Worm (Caenorhabditis elegans) whole organism, early embryonic: ENCODE results near the gene C12D5.5.

ENCODE experiments used
- B0310.2 ChIP-seq: sonication (generic microtip); optimal IDR thresholded peaks from 2 replicates; lab custom pipeline; 2016; ENCODE audit warnings: mild to moderate bottlenecking, missing genetic modification characterization, missing compliant biosample characterization
- F13C5.2 ChIP-seq: sonication (generic microtip); optimal IDR thresholded peaks from 2 replicates; lab custom pipeline; 2017; ENCODE audit warnings: mild to moderate bottlenecking, missing genetic modification characterization, inconsistent platforms, missing compliant biosample characterization
- aly-1 ChIP-seq: sonication (generic microtip); optimal IDR thresholded peaks from 2 replicates; lab custom pipeline; 2016; ENCODE audit warnings: missing genetic modification characterization, missing compliant biosample characterization
- ama-1 ChIP-seq: fragments of 150-350 bp; optimal IDR thresholded peaks from 2 replicates; lab custom pipeline; 2014
- ceh-13 ChIP-seq: fragments of 200-800 bp; sonication (Bioruptor generic); optimal IDR thresholded peaks from 2 replicates; lab custom pipeline; 2018; ENCODE audit warnings: mild to moderate bottlenecking, missing genetic modification characterization, missing compliant biosample characterization
- ceh-36 ChIP-seq: sonication (generic microtip); optimal IDR thresholded peaks from 2 replicates; lab custom pipeline; 2016; ENCODE audit warnings: missing genetic modification characterization, inconsistent platforms, missing compliant biosample characterization
- ets-7 ChIP-seq: sonication (generic microtip); optimal IDR thresholded peaks from 2 replicates; lab custom pipeline; 2016; ENCODE audit warnings: missing genotype, missing genetic modification characterization, missing compliant biosample characterization
- flt-1 ChIP-seq: fragments of 200-800 bp; sonication (Bioruptor generic); IDR thresholded peaks from 2 replicates; pipeline ENCODE4 v1.3.6; 2022; ENCODE audit warnings: missing genetic modification characterization, missing compliant biosample characterization
- hmbx-1 ChIP-seq: sonication (generic microtip); optimal IDR thresholded peaks from 2 replicates; lab custom pipeline; 2016; ENCODE audit warnings: mild to moderate bottlenecking, missing genetic modification characterization, missing compliant biosample characterization
- hmg-4 ChIP-seq: fragments of 200-800 bp; sonication (Bioruptor generic); optimal IDR thresholded peaks from 2 replicates; lab custom pipeline; 2018; ENCODE audit warnings: mild to moderate bottlenecking, missing genetic modification characterization, missing compliant biosample characterization
- hnd-1 ChIP-seq: sonication (generic microtip); optimal IDR thresholded peaks from 2 replicates; lab custom pipeline; 2016; ENCODE audit warnings: missing genetic modification characterization, missing compliant biosample characterization
- pes-1 ChIP-seq: fragments of 200-800 bp; sonication (Bioruptor generic); IDR thresholded peaks from 2 replicates; pipeline ENCODE4 v1.3.6; 2022; ENCODE audit warnings: missing genetic modification reagents, missing genetic modification characterization, missing compliant biosample characterization
- scrt-1 ChIP-seq: fragments of 200-800 bp; sonication (Bioruptor generic); IDR thresholded peaks from 2 replicates; pipeline ENCODE4 v1.3.6; 2022; ENCODE audit warnings: missing genetic modification characterization, missing compliant biosample characterization
- sea-1 ChIP-seq: fragments of 200-800 bp; sonication (Bioruptor generic); conservative IDR thresholded peaks from 2 replicates; pipeline ENCODE4 v1.3.6; 2022; ENCODE audit warnings: missing genetic modification characterization, missing compliant biosample characterization
- tbx-11 ChIP-seq: fragments of 200-800 bp; sonication (Bioruptor generic); IDR thresholded peaks from 2 replicates; pipeline ENCODE4 v1.3.6; 2022; ENCODE audit warnings: missing genetic modification characterization, missing compliant biosample characterization
- tbx-37 ChIP-seq: fragments of 200-800 bp; sonication (Bioruptor generic); conservative IDR thresholded peaks from 2 replicates; pipeline ENCODE4 v1.3.6; 2022; ENCODE audit warnings: missing genetic modification reagents, missing genetic modification characterization, missing compliant biosample characterization
- tra-4 ChIP-seq: sonication (generic microtip); optimal IDR thresholded peaks from 2 replicates; lab custom pipeline; 2017; ENCODE audit warnings: missing genetic modification characterization, missing compliant biosample characterization

Gene C12D5.5

DNA sequence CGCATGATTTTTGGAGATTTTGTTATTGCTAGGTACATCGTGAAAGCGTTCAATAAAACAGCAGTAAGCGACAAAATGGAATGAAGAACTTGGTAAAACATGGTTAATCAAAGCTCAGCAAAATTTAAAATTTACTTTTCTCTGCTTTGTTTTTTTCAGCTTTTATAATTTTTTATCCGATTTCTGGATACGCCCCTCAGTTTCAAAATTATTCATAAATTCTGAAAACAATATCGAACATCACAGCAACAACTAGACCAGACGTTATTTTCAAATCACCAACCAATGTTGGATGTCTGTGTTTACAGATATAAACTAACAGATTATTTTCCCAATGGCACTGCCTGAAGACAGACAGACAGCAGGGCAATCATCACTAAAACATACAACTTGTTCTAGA is 33.4 kb upstream of the C12D5.5 start, which contains the start of gene srd-31:
srd-31 (minus strand) TSS at position 101 of the 400 bp plus-strand sequence.
- TF ChIP-seq ceh-36 (tag; lab: Kevin White, UChicago) = no peak
- TF ChIP-seq hmg-4 (GFP tag; lab: Kevin White, UChicago) = no peak
- no peak for TF ChIP-seq tbx-37 (GFP tag; lab: Robert Waterston, UW)

DNA sequence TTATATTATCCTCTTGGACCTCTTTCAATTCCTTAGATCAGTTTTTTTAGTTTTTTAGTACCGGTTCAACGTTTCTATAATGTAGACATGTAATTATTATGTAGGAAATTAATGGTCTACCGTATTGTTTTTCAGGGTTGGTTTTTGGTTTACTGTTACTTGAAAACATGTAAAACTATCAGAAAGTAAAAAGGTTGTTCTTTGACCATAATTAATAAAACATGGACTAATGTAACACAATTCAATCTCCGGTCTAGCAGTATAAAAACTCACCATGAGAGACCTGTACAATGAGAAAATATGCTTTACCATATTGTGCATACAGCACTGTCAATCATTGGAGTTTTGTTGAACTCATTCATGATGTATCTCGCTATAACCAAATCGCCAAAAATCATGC is 32.6 kb upstream of the C12D5.5 start, which contains the start of gene srd-29:
srd-29 (plus strand) TSS at position 301 of the 400 bp plus-strand sequence.
- no peak for TF ChIP-seq sea-1
- TF ChIP-seq tra-4 (tag; lab: Kevin White, UChicago) = no peak
- TF ChIP-seq ets-7 = no peak

DNA sequence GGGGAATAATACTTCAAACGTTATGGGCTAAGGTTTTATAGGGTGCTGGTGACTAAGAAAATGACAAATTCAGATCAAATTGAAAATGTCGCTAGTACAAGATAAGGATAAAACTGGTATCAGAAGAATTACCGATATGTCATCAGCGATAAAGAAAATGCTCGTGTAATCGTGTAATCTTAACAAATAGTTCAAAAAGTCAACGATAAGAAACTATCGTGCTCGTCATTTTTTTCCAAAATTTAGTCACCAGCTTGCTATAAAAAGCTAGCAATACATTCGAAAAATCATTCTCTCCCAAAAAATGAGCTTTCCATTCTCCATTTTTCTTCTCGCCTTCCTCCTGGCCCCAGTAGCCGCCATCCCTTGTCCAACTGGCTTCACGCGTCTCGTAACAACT is 30.2 kb upstream of the C12D5.5 start, which contains the start of gene clec-45:
clec-45 (plus strand) TSS at position 301 of the 400 bp plus-strand sequence.
- no peak for TF ChIP-seq scrt-1
- no peak for TF ChIP-seq sea-1
- no peak for TF ChIP-seq F13C5.2 (tag; lab: Kevin White, UChicago)
- no peak for TF ChIP-seq flt-1
- TF ChIP-seq tbx-37 (GFP tag; lab: Robert Waterston, UW) = no peak
- TF ChIP-seq hmg-4 (GFP tag; lab: Kevin White, UChicago) = no peak
- no peak for TF ChIP-seq hmbx-1 (tag; lab: Kevin White, UChicago)
- TF ChIP-seq tra-4 (tag; lab: Kevin White, UChicago) = no peak
- no peak for TF ChIP-seq aly-1 (tag; lab: Kevin White, UChicago)
- no peak for TF ChIP-seq ceh-13 (GFP tag; lab: Kevin White, UChicago)
- TF ChIP-seq ama-1 (lab: Kevin White, UChicago) = no peak
- TF ChIP-seq B0310.2 = no peak
- TF ChIP-seq ceh-36 (tag; lab: Kevin White, UChicago) = no peak
- no peak for TF ChIP-seq ets-7
- no peak for TF ChIP-seq pes-1 (GFP tag; lab: Robert Waterston, UW)
- TF ChIP-seq tbx-11 (GFP tag; lab: Robert Waterston, UW) = no peak
- TF ChIP-seq hnd-1 (tag; lab: Kevin White, UChicago) = no peak

DNA sequence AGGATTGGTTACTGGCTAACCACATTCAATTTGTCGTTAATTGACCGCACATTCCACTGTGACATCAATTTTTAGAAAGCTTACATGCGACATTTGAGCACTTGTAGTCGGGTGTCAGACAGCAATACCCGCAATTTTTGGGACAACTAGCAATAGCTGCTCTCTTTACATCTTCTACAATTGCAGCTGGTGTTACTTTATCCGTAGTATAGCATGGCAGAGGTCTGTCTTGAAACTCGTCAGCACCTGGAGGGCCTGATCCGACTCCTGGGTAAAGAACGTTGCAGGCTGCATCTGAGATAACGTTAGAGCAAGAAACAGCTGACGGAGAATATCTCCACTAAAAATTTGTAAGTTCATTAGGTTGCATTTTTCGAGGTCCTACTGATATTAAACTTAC is 28.7 kb upstream of the C12D5.5 start:
- TF ChIP-seq sea-1 (no peak), hmbx-1 (tag; lab: Kevin White, UChicago) (no peak), ama-1 (lab: Kevin White, UChicago) (no peak), flt-1 (no peak), ceh-36 (tag; lab: Kevin White, UChicago) (no peak), tbx-11 (GFP tag; lab: Robert Waterston, UW) (no peak), ets-7 (no peak), aly-1 (tag; lab: Kevin White, UChicago) (no peak), B0310.2 (no peak), tra-4 (tag; lab: Kevin White, UChicago) (no peak), pes-1 (GFP tag; lab: Robert Waterston, UW) (no peak), hnd-1 (tag; lab: Kevin White, UChicago) (no peak), ceh-13 (GFP tag; lab: Kevin White, UChicago) (no peak), hmg-4 (GFP tag; lab: Kevin White, UChicago) (no peak), F13C5.2 (tag; lab: Kevin White, UChicago) (no peak), tbx-37 (GFP tag; lab: Robert Waterston, UW) (no peak), scrt-1 (no peak)

DNA sequence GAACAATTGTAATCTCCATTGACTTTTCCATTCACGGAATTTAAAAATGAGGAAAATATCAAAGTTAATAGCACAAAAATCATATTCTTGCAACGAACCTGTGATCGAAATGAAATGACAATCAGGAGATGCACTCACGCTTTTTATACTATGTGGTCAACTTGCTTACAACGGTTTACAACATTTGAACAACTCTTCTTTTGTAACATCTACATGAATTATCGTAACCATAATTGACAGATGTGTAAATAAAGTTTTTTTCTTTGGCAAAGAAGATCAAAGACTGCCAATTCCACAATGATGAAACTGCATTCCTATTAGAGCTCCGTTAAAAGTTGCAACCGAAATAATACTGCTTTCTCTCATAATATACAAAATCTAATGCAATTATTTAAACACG is 28.3 kb upstream of the C12D5.5 start, which contains the start of gene F07C4.10:
F07C4.10 (minus strand) TSS at position 101 of the 400 bp plus-strand sequence.
- TF ChIP-seq hmg-4 (GFP tag; lab: Kevin White, UChicago) (no peak), tra-4 (tag; lab: Kevin White, UChicago) (no peak), tbx-37 (GFP tag; lab: Robert Waterston, UW) (no peak), ets-7 (no peak), ceh-13 (GFP tag; lab: Kevin White, UChicago) (no peak), ama-1 (lab: Kevin White, UChicago) (no peak), hnd-1 (tag; lab: Kevin White, UChicago) (no peak), pes-1 (GFP tag; lab: Robert Waterston, UW) (no peak), ceh-36 (tag; lab: Kevin White, UChicago) (no peak)

DNA sequence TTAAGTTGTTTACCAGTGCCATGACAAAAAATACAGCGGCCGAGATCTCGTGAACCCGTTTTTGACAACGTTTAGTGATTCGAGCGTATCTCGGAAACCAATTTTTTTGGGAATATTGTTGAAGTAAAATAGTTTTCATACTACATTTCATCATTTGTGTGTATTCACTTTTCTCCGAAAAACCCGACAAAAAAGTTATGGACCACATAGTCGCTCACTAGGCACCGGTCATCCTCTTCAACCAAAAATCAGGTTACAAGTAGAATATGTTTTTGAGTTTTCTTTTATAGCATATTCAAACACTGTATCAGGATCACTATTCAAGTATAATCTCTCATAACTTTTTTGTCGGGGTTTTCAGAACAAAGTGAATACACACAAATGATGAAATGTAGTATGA is 26.3 kb upstream of the C12D5.5 start:
- TF ChIP-seq sea-1 (no peak), ceh-36 (tag; lab: Kevin White, UChicago) (no peak), ama-1 (lab: Kevin White, UChicago) (no peak), flt-1 (no peak), tbx-37 (GFP tag; lab: Robert Waterston, UW) (no peak), ets-7 (no peak), hnd-1 (tag; lab: Kevin White, UChicago) (no peak), hmbx-1 (tag; lab: Kevin White, UChicago) (no peak), scrt-1 (no peak), tbx-11 (GFP tag; lab: Robert Waterston, UW) (no peak), F13C5.2 (tag; lab: Kevin White, UChicago) (no peak), hmg-4 (GFP tag; lab: Kevin White, UChicago) (no peak), B0310.2 (no peak), aly-1 (tag; lab: Kevin White, UChicago) (no peak), pes-1 (GFP tag; lab: Robert Waterston, UW) (no peak), ceh-13 (GFP tag; lab: Kevin White, UChicago) (no peak), tra-4 (tag; lab: Kevin White, UChicago) (no peak)

DNA sequence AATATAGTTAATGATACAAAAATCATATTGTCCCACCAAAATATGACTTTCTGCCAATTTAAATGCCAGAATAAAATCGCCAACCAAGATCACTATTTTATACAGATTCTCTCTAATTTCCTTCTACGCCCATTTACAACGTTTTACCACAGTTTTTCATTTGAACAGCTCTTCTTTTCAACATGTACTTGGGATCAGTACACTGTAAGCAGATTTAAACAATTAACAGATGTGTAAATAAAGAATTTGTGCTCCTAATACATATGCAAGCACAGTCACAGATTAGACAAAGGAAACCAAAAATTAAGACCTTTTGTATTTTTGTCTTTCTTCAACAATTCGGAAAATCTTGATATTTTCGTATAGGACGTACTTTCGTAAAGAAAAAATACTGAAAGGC is 24.6 kb upstream of the C12D5.5 start, which contains the start of gene F07C4.11:
F07C4.11 (minus strand) TSS at position 101 of the 400 bp plus-strand sequence.
- no peak for TF ChIP-seq hnd-1 (tag; lab: Kevin White, UChicago)
- no peak for TF ChIP-seq pes-1 (GFP tag; lab: Robert Waterston, UW)
- no peak for TF ChIP-seq hmbx-1 (tag; lab: Kevin White, UChicago)
- no peak for TF ChIP-seq ceh-13 (GFP tag; lab: Kevin White, UChicago)
- TF ChIP-seq aly-1 (tag; lab: Kevin White, UChicago) = no peak
- TF ChIP-seq hmg-4 (GFP tag; lab: Kevin White, UChicago) = no peak
- TF ChIP-seq ama-1 (lab: Kevin White, UChicago) = no peak
- no peak for TF ChIP-seq flt-1
- no peak for TF ChIP-seq sea-1
